Worm (Caenorhabditis elegans) whole organism, late embryonic: ENCODE measurements around the gene asah-2.

Source experiments
- fax-1 ChIP-seq: sonication (generic microtip); optimal IDR thresholded peaks from 2 replicates; lab custom pipeline; 2016; ENCODE audit warnings: missing genotype, missing genetic modification characterization, missing compliant biosample characterization
- pag-3 ChIP-seq: sonication (generic microtip); optimal IDR thresholded peaks from 2 replicates; lab custom pipeline; 2016; ENCODE audit warnings: missing compliant biosample characterization, missing genetic modification characterization, borderline replicate concordance
- sox-2 ChIP-seq: fragments of 200-800 bp; sonication (Bioruptor generic); IDR thresholded peaks from 2 replicates; pipeline ENCODE4 v1.3.6; 2022; ENCODE audit warnings: missing genetic modification reagents, missing genetic modification characterization, missing compliant biosample characterization
- tbx-2 ChIP-seq: sonication (generic microtip); optimal IDR thresholded peaks from 2 replicates; lab custom pipeline; 2016; ENCODE audit warnings: missing genetic modification characterization, missing compliant biosample characterization
- unc-42 ChIP-seq: sonication (generic microtip); optimal IDR thresholded peaks from 2 replicates; lab custom pipeline; 2016; ENCODE audit warnings: missing genotype, missing genetic modification characterization, missing compliant biosample characterization
- unc-86 ChIP-seq: sonication (generic microtip); optimal IDR thresholded peaks from 2 replicates; lab custom pipeline; 2016; ENCODE audit warnings: missing genetic modification characterization, missing compliant biosample characterization

DNA sequence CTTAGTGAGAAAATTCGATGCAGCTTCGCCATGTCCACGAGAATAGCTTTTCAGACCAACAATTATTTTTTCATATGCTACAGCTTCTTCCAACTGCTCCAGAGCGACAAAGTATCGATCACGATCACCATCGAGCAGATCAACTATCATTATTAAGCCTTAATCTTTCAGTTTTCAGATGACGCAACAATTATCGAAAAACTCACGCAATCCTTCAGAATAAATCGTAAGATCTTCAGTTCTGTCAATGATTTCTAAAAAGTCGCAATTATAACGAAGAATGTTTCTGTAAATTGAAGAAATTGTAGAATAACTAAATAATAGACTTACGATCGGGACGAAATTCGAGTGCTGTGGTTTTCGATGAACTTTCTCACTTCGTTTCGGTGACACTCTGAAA lies 36.2 kb upstream of the asah-2 start:
- TF ChIP-seq tbx-2 (tag; lab: Kevin White, UChicago), result no peak
- TF ChIP-seq unc-86 (tag; lab: Kevin White, UChicago), result no peak
- TF ChIP-seq unc-42, result no peak
- no peak for TF ChIP-seq sox-2 (GFP tag; lab: Robert Waterston, UW)
- TF ChIP-seq pag-3, result no peak
- TF ChIP-seq fax-1, result no peak
